ENCODE assay signal across 1 fruit fly cellular context in the genomic region with DNA sequence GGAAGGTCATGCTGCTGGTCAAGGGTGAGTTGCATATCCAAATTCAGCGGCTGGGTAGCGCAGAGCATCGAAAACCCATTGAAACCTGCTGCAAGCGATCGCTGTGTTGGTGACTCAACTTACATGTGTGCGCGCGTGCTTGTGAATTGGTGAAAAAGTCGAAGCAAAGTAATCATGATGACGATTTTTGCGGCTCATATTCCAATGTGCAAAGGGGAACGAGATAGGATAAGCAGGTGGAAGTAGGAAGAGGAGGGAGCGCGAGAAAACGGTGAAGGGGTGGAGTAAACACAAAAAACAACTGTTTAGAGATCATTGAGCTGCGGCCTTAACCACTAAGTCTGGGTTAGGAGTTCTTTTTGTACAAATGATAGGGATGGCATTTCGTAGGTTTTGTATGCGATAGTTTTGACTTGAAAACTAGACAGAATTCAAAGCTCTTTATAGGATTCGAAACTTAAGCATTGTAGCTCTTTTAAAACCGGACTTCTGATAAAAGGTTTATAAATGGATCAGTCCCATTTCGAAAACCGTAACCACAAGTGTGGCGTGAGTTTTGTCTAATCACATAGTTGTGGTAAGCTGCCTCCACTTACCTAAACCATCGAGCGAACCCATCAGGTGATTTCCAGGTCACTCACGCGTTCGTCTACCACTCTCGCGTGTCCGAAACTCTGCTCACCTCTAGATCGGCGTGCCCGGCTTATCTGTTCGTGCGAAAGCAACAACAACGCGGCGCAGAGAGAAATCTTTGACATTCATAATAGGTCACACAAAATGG.
A peak's percentile ranks its signal among the peaks of the same experiment; 100 is the strongest.
TF ChIP-seq lines count a peak whose summit lies in the region.

No protein-coding gene starts in this region.

TF ChIP-seq in whole organism, embryonic, 481 proteins besides CTCF, POLR2A, EP300 and RAD21 (continued from another document and continues in another):
- peak; percentile 5 for TF ChIP-seq disco-r (GFP tag; optimal IDR thresholded peaks at IDR 0.05; lab: Kevin White, UChicago)
- TF ChIP-seq trh (GFP tag; optimal IDR thresholded peaks at IDR 0.05; lab: Kevin White, UChicago): no peak
- TF ChIP-seq CG12071 (GFP tag; optimal IDR thresholded peaks at IDR 0.05; lab: Kevin White, UChicago): no peak
- TF ChIP-seq Hr3 (GFP tag; optimal IDR thresholded peaks at IDR 0.05; lab: Kevin White, UChicago): peak; percentile 56
- TF ChIP-seq sim (GFP tag; IDR thresholded peaks at IDR 0.05; lab: Robert Waterston, UW): no peak
- TF ChIP-seq Kr (GFP tag; optimal IDR thresholded peaks at IDR 0.05; lab: Kevin White, UChicago): no peak
- TF ChIP-seq crol (GFP tag; IDR thresholded peaks at IDR 0.05; lab: Robert Waterston, UW): no peak
- TF ChIP-seq Bteb2 (GFP tag; optimal IDR thresholded peaks at IDR 0.05; lab: Kevin White, UChicago): no peak
- TF ChIP-seq Blimp-1 (GFP tag; optimal IDR thresholded peaks at IDR 0.05; lab: Kevin White, UChicago): no peak
- TF ChIP-seq CG30403 (GFP tag; optimal IDR thresholded peaks at IDR 0.05; lab: Kevin White, UChicago): peak; percentile 49
- TF ChIP-seq CG12299 (tag; optimal IDR thresholded peaks at IDR 0.05; lab: Kevin White, UChicago): no peak
- no peak for TF ChIP-seq CG32532 (GFP tag; IDR thresholded peaks at IDR 0.05; lab: Robert Waterston, UW)
- TF ChIP-seq ems (GFP tag; optimal IDR thresholded peaks at IDR 0.05; lab: Kevin White, UChicago): peak; percentile 29
- TF ChIP-seq CG4707 (GFP tag; optimal IDR thresholded peaks at IDR 0.05; lab: Kevin White, UChicago): no peak
- TF ChIP-seq dimm (GFP tag; IDR thresholded peaks at IDR 0.05; lab: Robert Waterston, UW): 0 out of 2 replicates have a peak, but pooled peaks have one; percentile 20
- TF ChIP-seq Dp (GFP tag; optimal IDR thresholded peaks at IDR 0.05; lab: Kevin White, UChicago): no peak
- no peak for TF ChIP-seq fd96Cb (tag; optimal IDR thresholded peaks at IDR 0.05; lab: Kevin White, UChicago)
- peak; percentile 15 for TF ChIP-seq CG10267 (tag; optimal IDR thresholded peaks at IDR 0.05; lab: Kevin White, UChicago)
- no peak for TF ChIP-seq CG2202 (tag; optimal IDR thresholded peaks at IDR 0.05; lab: Kevin White, UChicago)
- TF ChIP-seq CG14710 (tag; optimal IDR thresholded peaks at IDR 0.05; lab: Kevin White, UChicago): peak; percentile 2
- peak; percentile 22 for TF ChIP-seq shn (GFP tag; optimal IDR thresholded peaks at IDR 0.05; lab: Kevin White, UChicago)
- TF ChIP-seq emc (GFP tag; optimal IDR thresholded peaks at IDR 0.05; lab: Kevin White, UChicago): no peak
- TF ChIP-seq repo (GFP tag; optimal IDR thresholded peaks at IDR 0.05; lab: Kevin White, UChicago): peak; percentile 5
- peak; percentile 51; the same call in 1 of the 3 replicates for TF ChIP-seq CG17361 (GFP tag; IDR thresholded peaks at IDR 0.05; lab: Robert Waterston, UW)
- TF ChIP-seq cwo (GFP tag; optimal IDR thresholded peaks at IDR 0.05; lab: Kevin White, UChicago): peak; percentile 12
- TF ChIP-seq CG2199 (GFP tag; IDR thresholded peaks at IDR 0.05; lab: Robert Waterston, UW): no peak
- peak; percentile 38; the same call in 1 of the 3 replicates for TF ChIP-seq CG7357 (GFP tag; IDR thresholded peaks at IDR 0.05; lab: Robert Waterston, UW)
- TF ChIP-seq Lpt (GFP tag; optimal IDR thresholded peaks at IDR 0.05; lab: Kevin White, UChicago): no peak
- TF ChIP-seq Nf-YB (GFP tag; optimal IDR thresholded peaks at IDR 0.05; lab: Kevin White, UChicago): no peak
- peak; percentile 62; the same call in 2 of the 3 replicates for TF ChIP-seq CG6791 (GFP tag; IDR thresholded peaks at IDR 0.05; lab: Robert Waterston, UW; ENCODE audit: partially characterized antibody)
- no peak for TF ChIP-seq B-H1 (GFP tag; IDR thresholded peaks at IDR 0.05; lab: Robert Waterston, UW)
- no peak for TF ChIP-seq Atf3 (GFP tag; optimal IDR thresholded peaks at IDR 0.05; lab: Kevin White, UChicago)
- TF ChIP-seq CG2678 (tag; optimal IDR thresholded peaks at IDR 0.05; lab: Kevin White, UChicago): peak; percentile 60
- TF ChIP-seq cad (GFP tag; optimal IDR thresholded peaks at IDR 0.05; lab: Kevin White, UChicago): no peak
- no peak for TF ChIP-seq CG5180 (GFP tag; optimal IDR thresholded peaks at IDR 0.05; lab: Kevin White, UChicago)
- TF ChIP-seq CG9797 (GFP tag; optimal IDR thresholded peaks at IDR 0.05; lab: Kevin White, UChicago): no peak
- TF ChIP-seq CG6689 (GFP tag; IDR thresholded peaks at IDR 0.05; lab: Robert Waterston, UW): peak; percentile 43; the same call in 1 of the 2 replicates
- peak; percentile 31 for TF ChIP-seq dmrt11E (tag; optimal IDR thresholded peaks at IDR 0.05; lab: Kevin White, UChicago)
- no peak for TF ChIP-seq kay (GFP tag; optimal IDR thresholded peaks at IDR 0.05; lab: Kevin White, UChicago)
- peak; percentile 27 for TF ChIP-seq CG18619 (GFP tag; optimal IDR thresholded peaks at IDR 0.05; lab: Kevin White, UChicago)
- TF ChIP-seq CG33213 (GFP tag; optimal IDR thresholded peaks at IDR 0.05; lab: Kevin White, UChicago): no peak
- peak; percentile 83 for TF ChIP-seq BEAF-32 (GFP tag; optimal IDR thresholded peaks at IDR 0.05; lab: Kevin White, UChicago)
- TF ChIP-seq CG7271 (tag; optimal IDR thresholded peaks at IDR 0.05; lab: Kevin White, UChicago): no peak
- TF ChIP-seq Asciz (GFP tag; optimal IDR thresholded peaks at IDR 0.05; lab: Kevin White, UChicago): no peak
- peak; percentile 7 for TF ChIP-seq caup (GFP tag; optimal IDR thresholded peaks at IDR 0.05; lab: Kevin White, UChicago; ENCODE audit: severe bottlenecking)
- peak; percentile 5 for TF ChIP-seq CG4282 (GFP tag; optimal IDR thresholded peaks at IDR 0.05; lab: Kevin White, UChicago)
- peak; percentile 26 for TF ChIP-seq Xbp1 (GFP tag; optimal IDR thresholded peaks at IDR 0.05; lab: Kevin White, UChicago)
- no peak for TF ChIP-seq Trl (optimal IDR thresholded peaks at IDR 0.05; lab: Kevin White, UChicago)
- peak; percentile 60 for TF ChIP-seq Trl (GFP tag; optimal IDR thresholded peaks at IDR 0.05; lab: Kevin White, UChicago)
- peak; percentile 67 for TF ChIP-seq corto (GFP tag; optimal IDR thresholded peaks at IDR 0.05; lab: Kevin White, UChicago)
- peak; percentile 92 for TF ChIP-seq Med (GFP tag; lab: Kevin White, UChicago)
- TF ChIP-seq br (optimal IDR thresholded peaks at IDR 0.05; lab: Kevin White, UChicago): no peak
- peak; percentile 79 for TF ChIP-seq vnd (GFP tag; IDR thresholded peaks at IDR 0.05; lab: Robert Waterston, UW; ENCODE audit: partially characterized antibody)
- no peak for TF ChIP-seq CG12104 (GFP tag; optimal IDR thresholded peaks at IDR 0.05; lab: Kevin White, UChicago)
- no peak for TF ChIP-seq CG10431 (GFP tag; optimal IDR thresholded peaks at IDR 0.05; lab: Kevin White, UChicago)
- TF ChIP-seq pb (GFP tag; optimal IDR thresholded peaks at IDR 0.05; lab: Kevin White, UChicago): peak; percentile 19
- no peak for TF ChIP-seq Optix (GFP tag; IDR thresholded peaks at IDR 0.05; lab: Robert Waterston, UW)
- TF ChIP-seq mirr (GFP tag; optimal IDR thresholded peaks at IDR 0.05; lab: Kevin White, UChicago): peak; percentile 23
- no peak for TF ChIP-seq run (tag; optimal IDR thresholded peaks at IDR 0.05; lab: Kevin White, UChicago)
- no peak for TF ChIP-seq CG2889 (GFP tag; IDR thresholded peaks at IDR 0.05; lab: Robert Waterston, UW)
- TF ChIP-seq CHES-1-like (GFP tag; optimal IDR thresholded peaks at IDR 0.05; lab: Kevin White, UChicago): peak; percentile 20
- peak; percentile 36 for TF ChIP-seq Usf (GFP tag; optimal IDR thresholded peaks at IDR 0.05; lab: Kevin White, UChicago)
- peak; percentile 31; the same call in 1 of the 2 replicates for TF ChIP-seq ssp (GFP tag; IDR thresholded peaks at IDR 0.05; lab: Robert Waterston, UW)
- TF ChIP-seq Gug (GFP tag; IDR thresholded peaks at IDR 0.05; lab: Robert Waterston, UW): peak; percentile 30; the same call in 1 of the 4 replicates
- no peak for TF ChIP-seq p53 (GFP tag; optimal IDR thresholded peaks at IDR 0.05; lab: Kevin White, UChicago)
- TF ChIP-seq Dad (GFP tag; optimal IDR thresholded peaks at IDR 0.05; lab: Kevin White, UChicago): no peak
- TF ChIP-seq CG17385 (GFP tag; optimal IDR thresholded peaks at IDR 0.05; lab: Kevin White, UChicago): peak; percentile 41
- peak; percentile 15 for TF ChIP-seq CG10979 (tag; optimal IDR thresholded peaks at IDR 0.05; lab: Kevin White, UChicago)
- TF ChIP-seq pros (GFP tag; optimal IDR thresholded peaks at IDR 0.05; lab: Kevin White, UChicago): no peak
- peak; percentile 46 for TF ChIP-seq CG4328 (GFP tag; optimal IDR thresholded peaks at IDR 0.05; lab: Kevin White, UChicago)
- no peak for TF ChIP-seq tio (GFP tag; optimal IDR thresholded peaks at IDR 0.05; lab: Kevin White, UChicago)
- TF ChIP-seq ham (GFP tag; IDR thresholded peaks at IDR 0.05; lab: Robert Waterston, UW): no peak
- peak; percentile 8 for TF ChIP-seq CG4424 (GFP tag; optimal IDR thresholded peaks at IDR 0.05; lab: Kevin White, UChicago)
- TF ChIP-seq bcd (GFP tag; optimal IDR thresholded peaks at IDR 0.05; lab: Kevin White, UChicago): peak; percentile 42
- TF ChIP-seq CG3281 (GFP tag; optimal IDR thresholded peaks at IDR 0.05; lab: Kevin White, UChicago): peak; percentile 3
- no peak for TF ChIP-seq Mad (GFP tag; optimal IDR thresholded peaks at IDR 0.05; lab: Kevin White, UChicago)
- TF ChIP-seq al (GFP tag; IDR thresholded peaks at IDR 0.05; lab: Robert Waterston, UW): 0 out of 2 replicates have a peak, but pooled peaks have one; percentile 33
- TF ChIP-seq Neu2 (GFP tag; optimal IDR thresholded peaks at IDR 0.05; lab: Kevin White, UChicago; ENCODE audit: borderline replicate concordance): no peak
- TF ChIP-seq CG9876 (GFP tag; optimal IDR thresholded peaks at IDR 0.05; lab: Kevin White, UChicago): no peak
- no peak for TF ChIP-seq Dfd (GFP tag; optimal IDR thresholded peaks at IDR 0.05; lab: Kevin White, UChicago)
- TF ChIP-seq Spps (tag; optimal IDR thresholded peaks at IDR 0.05; lab: Kevin White, UChicago): no peak
- TF ChIP-seq CG11560 (tag; IDR thresholded peaks at IDR 0.05; lab: Robert Waterston, UW): no peak
- peak; percentile 62 for TF ChIP-seq bbx (GFP tag; IDR thresholded peaks at IDR 0.05; lab: Robert Waterston, UW; ENCODE audit: partially characterized antibody)
- TF ChIP-seq inv (GFP tag; IDR thresholded peaks at IDR 0.05; lab: Robert Waterston, UW; ENCODE audit: partially characterized antibody): peak; percentile 63
- no peak for TF ChIP-seq CG4617 (GFP tag; optimal IDR thresholded peaks at IDR 0.05; lab: Kevin White, UChicago; ENCODE audit: borderline replicate concordance)
- peak; percentile 36 for TF ChIP-seq CG13775 (GFP tag; optimal IDR thresholded peaks at IDR 0.05; lab: Kevin White, UChicago)
- no peak for TF ChIP-seq Oaz (GFP tag; IDR thresholded peaks at IDR 0.05; lab: Robert Waterston, UW)
- no peak for TF ChIP-seq fd102C (GFP tag; optimal IDR thresholded peaks at IDR 0.05; lab: Kevin White, UChicago)
- peak; percentile 15; the same call in 1 of the 2 replicates for TF ChIP-seq sisA (GFP tag; IDR thresholded peaks at IDR 0.05; lab: Robert Waterston, UW)
- no peak for TF ChIP-seq ftz-f1 (GFP tag; optimal IDR thresholded peaks at IDR 0.05; lab: Kevin White, UChicago)
- peak; percentile 3 for TF ChIP-seq CG5245 (GFP tag; optimal IDR thresholded peaks at IDR 0.05; lab: Kevin White, UChicago)
- no peak for TF ChIP-seq NC2β (GFP tag; optimal IDR thresholded peaks at IDR 0.05; lab: Kevin White, UChicago)
- no peak for TF ChIP-seq HmgD (GFP tag; optimal IDR thresholded peaks at IDR 0.05; lab: Kevin White, UChicago)
- peak; percentile 40 for TF ChIP-seq Dip3 (GFP tag; optimal IDR thresholded peaks at IDR 0.05; lab: Kevin White, UChicago)
- TF ChIP-seq chif (GFP tag; optimal IDR thresholded peaks at IDR 0.05; lab: Kevin White, UChicago): peak in 1 of 2 experiments; percentile 19
- peak; percentile 23 for TF ChIP-seq pum (GFP tag; optimal IDR thresholded peaks at IDR 0.05; lab: Kevin White, UChicago)
- no peak for TF ChIP-seq GATAe (GFP tag; conservative IDR thresholded peaks at IDR 0.05; lab: Robert Waterston, UW)
- peak; percentile 58 for TF ChIP-seq CG15269 (tag; optimal IDR thresholded peaks at IDR 0.05; lab: Kevin White, UChicago)
- TF ChIP-seq Dip2 (GFP tag; IDR thresholded peaks at IDR 0.05; lab: Robert Waterston, UW): no peak
- no peak for TF ChIP-seq CG6813 (GFP tag; optimal IDR thresholded peaks at IDR 0.05; lab: Kevin White, UChicago)
- TF ChIP-seq hbn (GFP tag; IDR thresholded peaks at IDR 0.05; lab: Robert Waterston, UW; ENCODE audit: partially characterized antibody): peak; percentile 60
- TF ChIP-seq bigmax (GFP tag; optimal IDR thresholded peaks at IDR 0.05; lab: Kevin White, UChicago): no peak
- TF ChIP-seq dm (GFP tag; optimal IDR thresholded peaks at IDR 0.05; lab: Kevin White, UChicago): no peak
- no peak for TF ChIP-seq CG14965 (GFP tag; optimal IDR thresholded peaks at IDR 0.05; lab: Kevin White, UChicago; ENCODE audit: borderline replicate concordance)
- TF ChIP-seq C15 (GFP tag; IDR thresholded peaks at IDR 0.05; lab: Robert Waterston, UW): no peak
- TF ChIP-seq sr (GFP tag; IDR thresholded peaks at IDR 0.05; lab: Robert Waterston, UW): no peak
- no peak for TF ChIP-seq CG14050 (GFP tag; IDR thresholded peaks at IDR 0.05; lab: Robert Waterston, UW)
- no peak for TF ChIP-seq lov (optimal IDR thresholded peaks at IDR 0.05; lab: Kevin White, UChicago)
- TF ChIP-seq lov (GFP tag; IDR thresholded peaks at IDR 0.05; lab: Robert Waterston, UW): no peak
- no peak for TF ChIP-seq gcm2 (GFP tag; optimal IDR thresholded peaks at IDR 0.05; lab: Kevin White, UChicago)
- no peak for TF ChIP-seq nom (GFP tag; optimal IDR thresholded peaks at IDR 0.05; lab: Kevin White, UChicago)
- peak; percentile 29 for TF ChIP-seq Fer1 (GFP tag; optimal IDR thresholded peaks at IDR 0.05; lab: Kevin White, UChicago)
- TF ChIP-seq CG7963 (GFP tag; IDR thresholded peaks at IDR 0.05; lab: Robert Waterston, UW; ENCODE audit: partially characterized antibody): 0 out of 3 replicates have a peak, but pooled peaks have one; percentile 45
- no peak for TF ChIP-seq Six4 (GFP tag; optimal IDR thresholded peaks at IDR 0.05; lab: Kevin White, UChicago)
- no peak for TF ChIP-seq CG17328 (GFP tag; IDR thresholded peaks at IDR 0.05; lab: Robert Waterston, UW)
- TF ChIP-seq ara (GFP tag; IDR thresholded peaks at IDR 0.05; lab: Robert Waterston, UW): no peak; the same call in 1 of the 2 replicates
- TF ChIP-seq slp2 (GFP tag; optimal IDR thresholded peaks at IDR 0.05; lab: Kevin White, UChicago): no peak
- no peak for TF ChIP-seq CG18764 (GFP tag; optimal IDR thresholded peaks at IDR 0.05; lab: Kevin White, UChicago)
- TF ChIP-seq chm (GFP tag; IDR thresholded peaks at IDR 0.05; lab: Robert Waterston, UW): no peak
- no peak for TF ChIP-seq CG18011 (GFP tag; optimal IDR thresholded peaks at IDR 0.05; lab: Kevin White, UChicago)
- peak; percentile 55 for TF ChIP-seq ind (GFP tag; optimal IDR thresholded peaks at IDR 0.05; lab: Kevin White, UChicago)
- peak; percentile 72; the same call in 1 of the 3 replicates for TF ChIP-seq zen2 (GFP tag; IDR thresholded peaks at IDR 0.05; lab: Robert Waterston, UW; ENCODE audit: partially characterized antibody)
